Worm (Caenorhabditis elegans) whole organism, young adult: Measurements from ENCODE around the gene F23H11.2.

Experiments used
- B0336.3 ChIP-seq: fragments of 200-800 bp; sonication (Bioruptor generic); IDR thresholded peaks from 2 replicates; pipeline ENCODE4 v1.3.6; 2022; ENCODE audit warnings: missing genetic modification characterization, missing compliant biosample characterization
- F23B12.7 ChIP-seq: sonication (generic microtip); optimal IDR thresholded peaks from 2 replicates; lab custom pipeline; 2017; ENCODE audit warnings: missing genetic modification characterization, mild to moderate bottlenecking, missing compliant biosample characterization, antibody characterized with exemption, moderate library complexity; ENCODE audit not compliant: insufficient read depth
- F55B11.4 ChIP-seq: sonication (generic microtip); optimal IDR thresholded peaks from 2 replicates; lab custom pipeline; 2016; ENCODE audit warnings: missing compliant biosample characterization, missing genetic modification characterization, borderline replicate concordance; ENCODE audit not compliant: insufficient read depth
- F57A8.1 ChIP-seq: fragments of 200-800 bp; sonication (Bioruptor generic); optimal IDR thresholded peaks from 2 replicates; lab custom pipeline; 2018; ENCODE audit warnings: mild to moderate bottlenecking, missing genetic modification characterization, moderate library complexity, missing compliant biosample characterization
- F57C9.4 ChIP-seq: sonication (generic microtip); optimal IDR thresholded peaks from 2 replicates; lab custom pipeline; 2017; ENCODE audit warnings: mild to moderate bottlenecking, missing genetic modification characterization, missing compliant biosample characterization
- T26A5.8 ChIP-seq: sonication (generic microtip); optimal IDR thresholded peaks from 2 replicates; lab custom pipeline; 2016; ENCODE audit warnings: missing genetic modification characterization, missing compliant biosample characterization
- Y53G8AR.9 ChIP-seq: fragments of 200-800 bp; sonication (Bioruptor generic); conservative IDR thresholded peaks from 2 replicates; pipeline ENCODE4 v1.3.6; 2022; ENCODE audit warnings: missing genetic modification reagents, missing genetic modification characterization, missing compliant biosample characterization
- Y79H2A.3 ChIP-seq: fragments of 200-800 bp; sonication (Bioruptor generic); conservative IDR thresholded peaks from 2 replicates; pipeline ENCODE4 v1.3.6; 2022; ENCODE audit warnings: missing genetic modification reagents, missing genetic modification characterization, missing compliant biosample characterization
- Y95B8A.8 ChIP-seq: fragments of 200-800 bp; sonication (Bioruptor generic); IDR thresholded peaks from 2 replicates; pipeline ENCODE4 v1.3.6; 2022; ENCODE audit warnings: missing genetic modification reagents, missing genetic modification characterization, missing compliant biosample characterization
- ZK185.1 ChIP-seq: sonication (generic microtip); optimal IDR thresholded peaks from 2 replicates; lab custom pipeline; 2016; ENCODE audit warnings: mild to moderate bottlenecking, missing genetic modification characterization, missing compliant biosample characterization; ENCODE audit not compliant: poor library complexity, severe bottlenecking
- akir-1 ChIP-seq: fragments of 200-800 bp; sonication (Bioruptor generic); optimal IDR thresholded peaks from 2 replicates; lab custom pipeline; 2018; ENCODE audit warnings: mild to moderate bottlenecking, missing genetic modification characterization, moderate library complexity, missing compliant biosample characterization
- aptf-2 ChIP-seq: fragments of 200-800 bp; sonication (Bioruptor generic); conservative IDR thresholded peaks from 2 replicates; pipeline ENCODE4 v1.3.6; 2022; ENCODE audit warnings: missing genetic modification reagents, missing genetic modification characterization, missing compliant biosample characterization
- aptf-3 ChIP-seq: fragments of 200-800 bp; sonication (Bioruptor generic); IDR thresholded peaks from 2 replicates; pipeline ENCODE4 v1.3.6; 2022; ENCODE audit warnings: missing genetic modification characterization, missing compliant biosample characterization
- athp-1 ChIP-seq: sonication (generic microtip); optimal IDR thresholded peaks from 2 replicates; lab custom pipeline; 2017; ENCODE audit warnings: mild to moderate bottlenecking, missing genetic modification characterization, missing compliant biosample characterization
- attf-6 ChIP-seq: fragments of 200-800 bp; sonication (Bioruptor generic); IDR thresholded peaks from 2 replicates; pipeline ENCODE4 v1.3.6; 2022; ENCODE audit warnings: missing genetic modification reagents, missing genetic modification characterization, missing compliant biosample characterization
- bed-2 ChIP-seq: fragments of 200-800 bp; sonication (Bioruptor generic); IDR thresholded peaks from 2 replicates; pipeline ENCODE4 v1.3.6; 2022; ENCODE audit warnings: missing genetic modification reagents, missing genetic modification characterization, missing compliant biosample characterization
- ccch-3 ChIP-seq: fragments of 200-800 bp; sonication (Bioruptor generic); optimal IDR thresholded peaks from 2 replicates; lab custom pipeline; 2018; ENCODE audit warnings: mild to moderate bottlenecking, missing genetic modification characterization, missing compliant biosample characterization
- ceh-40 ChIP-seq: fragments of 200-800 bp; sonication (Bioruptor generic); IDR thresholded peaks from 2 replicates; pipeline ENCODE4 v1.3.6; 2022; ENCODE audit warnings: missing genetic modification characterization, missing compliant biosample characterization
- ceh-58 ChIP-seq: fragments of 200-800 bp; sonication (Bioruptor generic); IDR thresholded peaks from 2 replicates; pipeline ENCODE4 v1.3.6; 2022; ENCODE audit warnings: missing genetic modification characterization, missing compliant biosample characterization
- ceh-79 ChIP-seq: sonication (generic microtip); optimal IDR thresholded peaks from 2 replicates; lab custom pipeline; 2017; ENCODE audit warnings: mild to moderate bottlenecking, missing genetic modification characterization, missing compliant biosample characterization
- dox-1 ChIP-seq: fragments of 200-800 bp; sonication (Bioruptor generic); IDR thresholded peaks from 2 replicates; pipeline ENCODE4 v1.3.6; 2022; ENCODE audit warnings: missing genetic modification reagents, missing genetic modification characterization, missing compliant biosample characterization
- dpff-1 ChIP-seq: sonication (generic microtip); optimal IDR thresholded peaks from 2 replicates; lab custom pipeline; 2017; ENCODE audit warnings: mild to moderate bottlenecking, missing genetic modification characterization, missing compliant biosample characterization
- efl-1 ChIP-seq: fragments of 150-350 bp; optimal IDR thresholded peaks from 2 replicates; lab custom pipeline; 2014; ENCODE audit warnings: missing biosample characterization, missing genetic modification reagents, missing genetic modification characterization
- ets-4 ChIP-seq: fragments of 200-800 bp; sonication (Bioruptor generic); optimal IDR thresholded peaks from 2 replicates; lab custom pipeline; 2018; ENCODE audit warnings: mild to moderate bottlenecking, missing genetic modification characterization, missing compliant biosample characterization
- gei-17 ChIP-seq: fragments of 200-800 bp; sonication (Bioruptor generic); optimal IDR thresholded peaks from 2 replicates; lab custom pipeline; 2018; ENCODE audit warnings: mild to moderate bottlenecking, missing genetic modification characterization, missing compliant biosample characterization
- him-1 ChIP-seq: sonication (generic microtip); optimal IDR thresholded peaks from 2 replicates; lab custom pipeline; 2016; ENCODE audit warnings: missing genotype, missing genetic modification reagents, missing genetic modification characterization, missing compliant biosample characterization
- hrde-1 ChIP-seq: sonication (generic microtip); optimal IDR thresholded peaks from 2 replicates; lab custom pipeline; 2016; ENCODE audit warnings: missing genetic modification characterization, mild to moderate bottlenecking, missing compliant biosample characterization, moderate library complexity, missing genotype, missing genetic modification reagents, borderline replicate concordance
- let-607 ChIP-seq, 2 experiments: fragments of 200-800 bp in 1 of 2; sonication (Bioruptor generic) in 1 of 2; sonication (generic microtip) in 1 of 2; optimal IDR thresholded peaks; 2 replicates each; lab custom pipeline; 2016 to 2018; ENCODE audit warnings: mild to moderate bottlenecking in 2 of 2, missing compliant biosample characterization in 2 of 2, missing genetic modification characterization in 2 of 2, moderate library complexity in 2 of 2, missing genotype in 1 of 2
- lin-26 ChIP-seq: fragments of 200-800 bp; sonication (Bioruptor generic); IDR thresholded peaks from 2 replicates; pipeline ENCODE4 v1.3.6; 2022; ENCODE audit warnings: missing genetic modification reagents, missing genetic modification characterization, missing compliant biosample characterization
- lin-40 ChIP-seq: sonication (generic microtip); optimal IDR thresholded peaks from 2 replicates; lab custom pipeline; 2016; ENCODE audit warnings: missing genetic modification characterization, mild to moderate bottlenecking, missing compliant biosample characterization, missing genotype, missing genetic modification reagents
- lin-54 ChIP-seq: fragments of 200-800 bp; sonication (Bioruptor generic); optimal IDR thresholded peaks from 2 replicates; lab custom pipeline; 2018; ENCODE audit warnings: mild to moderate bottlenecking, missing genetic modification characterization, missing compliant biosample characterization
- lsl-1 ChIP-seq: fragments of 200-800 bp; sonication (Bioruptor generic); optimal IDR thresholded peaks from 2 replicates; lab custom pipeline; 2018; ENCODE audit warnings: mild to moderate bottlenecking, missing genetic modification characterization, moderate library complexity, missing compliant biosample characterization
- madf-3 ChIP-seq: fragments of 200-800 bp; sonication (Bioruptor generic); IDR thresholded peaks from 2 replicates; pipeline ENCODE4 v1.3.6; 2022; ENCODE audit warnings: missing genetic modification reagents, missing genetic modification characterization, missing compliant biosample characterization
- madf-6 ChIP-seq: fragments of 200-800 bp; sonication (Bioruptor generic); IDR thresholded peaks from 2 replicates; pipeline ENCODE4 v1.3.6; 2022; ENCODE audit warnings: missing genetic modification reagents, missing genetic modification characterization, missing compliant biosample characterization
- mel-28 ChIP-seq: sonication (generic microtip); optimal IDR thresholded peaks from 2 replicates; lab custom pipeline; 2016; ENCODE audit warnings: borderline replicate concordance, mild to moderate bottlenecking, missing genetic modification characterization, missing compliant biosample characterization
- mes-4 ChIP-seq: sonication (generic microtip); optimal IDR thresholded peaks from 2 replicates; lab custom pipeline; 2016; ENCODE audit warnings: missing genotype, missing genetic modification characterization, missing compliant biosample characterization
- nfya-1 ChIP-seq: sonication (generic microtip); optimal IDR thresholded peaks from 2 replicates; lab custom pipeline; 2017; ENCODE audit warnings: antibody characterized with exemption, missing compliant biosample characterization, missing genetic modification characterization, borderline replicate concordance; ENCODE audit not compliant: insufficient read depth
- nfyb-1 ChIP-seq: fragments of 200-800 bp; sonication (Bioruptor generic); IDR thresholded peaks from 2 replicates; pipeline ENCODE4 v1.3.6; 2022; ENCODE audit warnings: missing genetic modification reagents, missing genetic modification characterization, missing compliant biosample characterization
- nhr-179 ChIP-seq: sonication (generic microtip); optimal IDR thresholded peaks from 2 replicates; lab custom pipeline; 2016; ENCODE audit warnings: mild to moderate bottlenecking, missing genetic modification characterization, missing compliant biosample characterization
- rec-8 ChIP-seq, 2 experiments: sonication (generic microtip); optimal IDR thresholded peaks; 2 replicates each; lab custom pipeline; 2016; ENCODE audit warnings: mild to moderate bottlenecking in 2 of 2, missing genetic modification characterization in 2 of 2, missing genetic modification reagents in 2 of 2, missing genotype in 2 of 2, missing biosample characterization in 1 of 2, missing compliant biosample characterization in 1 of 2, moderate library complexity in 1 of 2
- sea-2 ChIP-seq: fragments of 200-800 bp; sonication (Bioruptor generic); IDR thresholded peaks from 2 replicates; pipeline ENCODE4 v1.3.6; 2022; ENCODE audit warnings: missing genetic modification characterization, missing compliant biosample characterization
- snpc-1.1 ChIP-seq: sonication (generic microtip); optimal IDR thresholded peaks from 2 replicates; lab custom pipeline; 2017; ENCODE audit warnings: missing genetic modification characterization, mild to moderate bottlenecking, missing compliant biosample characterization, antibody characterized with exemption, moderate library complexity, missing genotype, missing genetic modification reagents; ENCODE audit not compliant: insufficient read depth
- snpc-3.4 ChIP-seq: sonication (generic microtip); optimal IDR thresholded peaks from 2 replicates; lab custom pipeline; 2017; ENCODE audit warnings: missing genetic modification characterization, mild to moderate bottlenecking, missing compliant biosample characterization, antibody characterized with exemption, moderate library complexity, missing genotype, missing genetic modification reagents
- tbx-9 ChIP-seq: sonication (generic microtip); optimal IDR thresholded peaks from 2 replicates; lab custom pipeline; 2016; ENCODE audit warnings: borderline replicate concordance, missing genetic modification characterization, inconsistent platforms, missing compliant biosample characterization
- tlf-1 ChIP-seq: fragments of 200-800 bp; sonication (Bioruptor generic); optimal IDR thresholded peaks from 2 replicates; lab custom pipeline; 2018; ENCODE audit warnings: mild to moderate bottlenecking, missing genetic modification characterization, missing compliant biosample characterization
- unc-130 ChIP-seq: sonication (generic microtip); optimal IDR thresholded peaks from 2 replicates; lab custom pipeline; 2016; ENCODE audit warnings: missing genetic modification reagents, missing genetic modification characterization, missing compliant biosample characterization
- zim-3 ChIP-seq: sonication (generic microtip); optimal IDR thresholded peaks from 2 replicates; lab custom pipeline; 2017; ENCODE audit warnings: mild to moderate bottlenecking, missing genetic modification characterization, moderate library complexity, missing compliant biosample characterization
- ztf-26 ChIP-seq: sonication (generic microtip); optimal IDR thresholded peaks from 2 replicates; lab custom pipeline; 2017; ENCODE audit warnings: missing genetic modification characterization, missing compliant biosample characterization

F23H11.2 gene

ce11 chrIII:881460-881859, 14.1 kb upstream of the F23H11.2 start (continued):
- TF ChIP-seq F57A8.1 (GFP tag; lab: Kevin White, UChicago) (no peak), ets-4 (GFP tag; lab: Kevin White, UChicago) (no peak), lin-40 (no peak), zim-3 (tag; lab: Kevin White, UChicago) (no peak), madf-6 (GFP tag; lab: Robert Waterston, UW) (no peak), gei-17 (GFP tag; lab: Kevin White, UChicago) (no peak), ccch-3 (GFP tag; lab: Kevin White, UChicago) (no peak), snpc-3.4 (peak; percentile 39), ceh-79 (tag; lab: Kevin White, UChicago) (no peak), nfya-1 (tag; lab: Kevin White, UChicago) (no peak), nfyb-1 (GFP tag; lab: Robert Waterston, UW) (no peak), mes-4 (tag; lab: Kevin White, UChicago) (no peak), lin-54 (peak; percentile 22), aptf-3 (GFP tag; lab: Robert Waterston, UW) (no peak), unc-130 (GFP tag; lab: Kevin White, UChicago) (no peak), sea-2 (GFP tag; lab: Robert Waterston, UW) (no peak), bed-2 (GFP tag; lab: Robert Waterston, UW) (no peak), athp-1 (tag; lab: Kevin White, UChicago) (peak; percentile 78), lin-26 (GFP tag; lab: Robert Waterston, UW) (peak; percentile 54), snpc-1.1 (tag; lab: Kevin White, UChicago) (peak; percentile 10), Y53G8AR.9 (GFP tag; lab: Robert Waterston, UW) (0 out of 2 replicates have a peak, but pooled peaks have one; percentile 43), akir-1 (no peak), attf-6 (GFP tag; lab: Robert Waterston, UW) (0 out of 2 replicates have a peak, but pooled peaks have one; percentile 9), ceh-58 (0 out of 2 replicates have a peak, but pooled peaks have one; percentile 15), tbx-9 (tag; lab: Kevin White, UChicago) (no peak), ceh-40 (no peak), aptf-2 (GFP tag; lab: Robert Waterston, UW) (no peak), madf-3 (GFP tag; lab: Robert Waterston, UW) (peak; percentile 76; the same call in 1 of the 2 replicates), Y95B8A.8 (GFP tag; lab: Robert Waterston, UW) (peak; percentile 69; the same call in 1 of the 2 replicates), rec-8 (tag; optimal IDR thresholded peaks at IDR 0.05; lab: Kevin White, UChicago) (no peak), hrde-1 (peak; percentile 25), mel-28 (tag; lab: Kevin White, UChicago) (no peak), efl-1 (GFP tag; lab: Kevin White, UChicago) (no peak), him-1 (tag; lab: Kevin White, UChicago) (no peak), dpff-1 (tag; lab: Kevin White, UChicago) (no peak), F55B11.4 (no peak), let-607 (tag; optimal IDR thresholded peaks at IDR 0.05; lab: Kevin White, UChicago) (no peak), F23B12.7 (tag; lab: Kevin White, UChicago) (no peak), dox-1 (GFP tag; lab: Robert Waterston, UW) (peak; percentile 19; the same call in 1 of the 2 replicates), tlf-1 (GFP tag; lab: Kevin White, UChicago) (no peak), lsl-1 (peak; percentile 33), nhr-179 (tag; lab: Kevin White, UChicago) (no peak), B0336.3 (GFP tag; lab: Robert Waterston, UW) (peak; percentile 70), T26A5.8 (tag; lab: Kevin White, UChicago) (no peak), Y79H2A.3 (no peak), F57C9.4 (tag; lab: Kevin White, UChicago) (no peak), ZK185.1 (tag; lab: Kevin White, UChicago) (peak; percentile 16), ztf-26 (tag; lab: Kevin White, UChicago) (no peak)
